Worm (Caenorhabditis elegans) whole organism, late embryonic: Measurements from ENCODE around the gene crls-1.

Source experiments
- T23F11.4 ChIP-seq: fragments of 200-800 bp; sonication (Bioruptor generic); optimal IDR thresholded peaks from 2 replicates; lab custom pipeline; 2018; ENCODE audit warnings: mild to moderate bottlenecking, missing genetic modification characterization, missing compliant biosample characterization
- ama-1 ChIP-seq: fragments of 150-350 bp; optimal IDR thresholded peaks from 2 replicates; lab custom pipeline; 2014
- ceh-22 ChIP-seq: sonication (generic microtip); optimal IDR thresholded peaks from 2 replicates; lab custom pipeline; 2017; ENCODE audit warnings: missing biosample characterization, missing genetic modification characterization
- ceh-48 ChIP-seq: sonication (generic microtip); optimal IDR thresholded peaks from 2 replicates; lab custom pipeline; 2016; ENCODE audit warnings: missing genetic modification characterization, inconsistent platforms, missing compliant biosample characterization
- elt-2 ChIP-seq: sonication (generic microtip); optimal IDR thresholded peaks from 2 replicates; lab custom pipeline; 2016; ENCODE audit warnings: missing genetic modification reagents, missing genetic modification characterization, missing compliant biosample characterization
- hlh-30 ChIP-seq: sonication (generic microtip); optimal IDR thresholded peaks from 2 replicates; lab custom pipeline; 2017; ENCODE audit warnings: antibody characterized with exemption, missing genetic modification characterization, missing compliant biosample characterization; ENCODE audit not compliant: insufficient read depth
- mec-3 ChIP-seq: sonication (generic microtip); optimal IDR thresholded peaks from 2 replicates; lab custom pipeline; 2016; ENCODE audit warnings: borderline replicate concordance, missing genetic modification characterization, missing compliant biosample characterization
- nhr-11 ChIP-seq: fragments of 150-350 bp; optimal IDR thresholded peaks from 2 replicates; lab custom pipeline; 2014; ENCODE audit warnings: missing biosample characterization, missing genetic modification characterization
- npax-4 ChIP-seq: sonication (generic microtip); optimal IDR thresholded peaks from 2 replicates; lab custom pipeline; 2016; ENCODE audit warnings: missing genetic modification characterization, missing compliant biosample characterization
- pha-2 ChIP-seq: sonication (generic microtip); optimal IDR thresholded peaks from 2 replicates; lab custom pipeline; 2017; ENCODE audit warnings: mild to moderate bottlenecking, missing genetic modification characterization, missing compliant biosample characterization
- pha-4 ChIP-seq: fragments of 150-350 bp; optimal IDR thresholded peaks from 2 replicates; lab custom pipeline; 2018; ENCODE audit warnings: missing biosample characterization, missing genetic modification reagents, missing genetic modification characterization
- ttx-3 ChIP-seq: sonication (generic microtip); optimal IDR thresholded peaks from 2 replicates; lab custom pipeline; 2016; ENCODE audit warnings: missing genetic modification reagents, missing genetic modification characterization, missing compliant biosample characterization
- unc-55 ChIP-seq: sonication (generic microtip); optimal IDR thresholded peaks from 2 replicates; lab custom pipeline; 2017; ENCODE audit warnings: missing biosample characterization, missing genetic modification reagents, missing genetic modification characterization

DNA sequence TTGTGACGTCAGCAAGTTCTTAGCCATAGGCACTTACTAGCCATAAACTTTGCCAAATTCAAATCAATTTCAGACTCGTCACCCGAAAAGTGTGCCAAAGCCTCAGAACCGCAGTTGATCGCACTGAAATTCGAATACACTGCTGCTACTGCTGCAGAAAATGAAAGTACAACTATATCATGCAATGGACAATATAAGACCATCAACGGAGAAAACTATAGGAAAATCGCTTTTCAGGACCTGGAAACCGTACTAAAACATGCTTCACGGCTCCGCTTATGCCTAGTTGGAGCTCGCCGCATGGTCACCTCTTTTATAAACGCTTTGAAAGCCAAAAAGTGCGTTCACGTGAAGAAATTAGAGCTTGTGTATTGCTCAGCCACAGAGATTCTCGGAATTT, 28.9 kb upstream of the crls-1 start, which contains the start of gene fbxa-22:
- TF ChIP-seq mec-3 (no peak), ceh-48 (no peak), elt-2 (tag; lab: Kevin White, UChicago) (no peak), npax-4 (tag; lab: Kevin White, UChicago) (no peak), ama-1 (no peak), unc-55 (GFP tag; lab: Kevin White, UChicago) (no peak), ttx-3 (tag; lab: Kevin White, UChicago) (no peak), nhr-11 (no peak), ceh-22 (tag; lab: Kevin White, UChicago) (no peak), T23F11.4 (GFP tag; lab: Kevin White, UChicago) (no peak), pha-2 (tag; lab: Kevin White, UChicago) (no peak), hlh-30 (tag; lab: Kevin White, UChicago) (no peak), pha-4 (tag; lab: Kevin White, UChicago) (no peak)
